Fruit fly (Drosophila melanogaster): ENCODE measurements around the gene Sdic3.

Gene Sdic3

DNA sequence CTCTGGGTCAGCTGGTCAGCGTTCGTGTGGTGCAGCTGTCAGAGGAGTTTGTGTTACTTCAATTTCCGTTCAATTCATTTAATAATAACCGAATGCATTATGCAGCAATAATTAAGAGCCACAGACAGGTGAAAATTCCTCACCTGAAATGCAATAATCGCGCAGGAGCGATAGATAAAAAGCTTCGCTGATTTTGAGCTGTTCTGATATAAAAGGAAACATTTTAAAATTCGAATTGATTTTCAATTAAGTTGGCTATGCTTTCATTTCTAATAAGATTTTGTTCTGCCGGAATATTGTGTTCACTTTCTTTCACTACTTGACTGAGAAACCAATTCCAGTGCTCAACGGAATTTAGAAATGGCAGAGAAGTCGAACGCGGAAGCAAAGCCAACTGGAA, 54.5 kb downstream of the Sdic3 start, which contains the start of gene CG42583:
CG42583 (plus strand) TSS at position 301 of the 400 bp plus-strand sequence.
- TF ChIP-seq luna (GFP tag; optimal IDR thresholded peaks at IDR 0.05) (no peak), az2 (GFP tag; optimal IDR thresholded peaks at IDR 0.05) (no peak), wor (GFP tag; IDR thresholded peaks at IDR 0.05) (no peak), Ptx1 (GFP tag; IDR thresholded peaks at IDR 0.05) (no peak)
